Fruit fly (Drosophila melanogaster) whole organism, prepupa: ENCODE data around the gene CG12025.

Experiments used
- CG10631 ChIP-seq: fragments of 200-800 bp; sonication (Bioruptor generic); optimal IDR thresholded peaks from 2 replicates; lab custom pipeline; 2016; ENCODE audit warnings: missing biosample characterization, missing genetic modification characterization
- CG10669 ChIP-seq: fragments of 200-800 bp; sonication (Bioruptor generic); optimal IDR thresholded peaks from 3 replicates; lab custom pipeline; 2018; ENCODE audit warnings: missing biosample characterization, mild to moderate bottlenecking, missing genetic modification characterization, moderate library complexity
- CG15336 ChIP-seq: fragments of 200-800 bp; sonication (Bioruptor generic); IDR thresholded peaks from 2 replicates; pipeline ENCODE4 v1.3.6; 2022; ENCODE audit warnings: missing biosample characterization, missing genetic modification characterization
- CG1621 ChIP-seq: fragments of 200-800 bp; sonication (Bioruptor generic); optimal IDR thresholded peaks from 3 replicates; lab custom pipeline; 2018; ENCODE audit warnings: missing biosample characterization, mild to moderate bottlenecking, missing genetic modification characterization
- CG16779 ChIP-seq: fragments of 200-800 bp; sonication (Bioruptor generic); optimal IDR thresholded peaks from 3 replicates; lab custom pipeline; 2017; ENCODE audit warnings: missing biosample characterization, mild to moderate bottlenecking, missing genetic modification characterization
- CG3032 ChIP-seq: fragments of 200-800 bp; optimal IDR thresholded peaks from 2 replicates; lab custom pipeline; 2019; ENCODE audit warnings: missing biosample characterization, mild to moderate bottlenecking, missing genetic modification characterization, moderate library complexity
- CG32006 ChIP-seq: fragments of 200-800 bp; sonication (Bioruptor generic); optimal IDR thresholded peaks from 3 replicates; lab custom pipeline; 2017; ENCODE audit warnings: missing biosample characterization, mild to moderate bottlenecking, missing genetic modification characterization
- CG3919 ChIP-seq: fragments of 200-800 bp; sonication (Bioruptor generic); optimal IDR thresholded peaks from 3 replicates; lab custom pipeline; 2016; ENCODE audit warnings: missing biosample characterization, missing genetic modification characterization
- CG4318 ChIP-seq: fragments of 200-800 bp; sonication (Bioruptor generic); optimal IDR thresholded peaks from 3 replicates; lab custom pipeline; 2017; ENCODE audit warnings: missing biosample characterization, mild to moderate bottlenecking, missing genetic modification characterization
- CG6163 ChIP-seq: fragments of 200-800 bp; sonication (Bioruptor generic); IDR thresholded peaks from 3 replicates; pipeline ENCODE4 v1.3.6; 2022; ENCODE audit warnings: missing biosample characterization, missing genetic modification characterization
- CG6808 ChIP-seq: fragments of 200-800 bp; sonication (Bioruptor generic); optimal IDR thresholded peaks from 3 replicates; lab custom pipeline; 2017; ENCODE audit warnings: missing biosample characterization, missing genetic modification characterization, mild to moderate bottlenecking, moderate library complexity, missing genetic modification reagents
- CG6854 ChIP-seq: fragments of 200-800 bp; sonication (Bioruptor generic); optimal IDR thresholded peaks from 2 replicates; lab custom pipeline; 2017; ENCODE audit warnings: missing biosample characterization, mild to moderate bottlenecking, missing genetic modification characterization
- CG7368 ChIP-seq: fragments of 200-800 bp; sonication (Bioruptor generic); optimal IDR thresholded peaks from 3 replicates; lab custom pipeline; 2016; ENCODE audit warnings: missing biosample characterization, missing genetic modification characterization
- CG8119 ChIP-seq: fragments of 200-800 bp; sonication (Bioruptor generic); IDR thresholded peaks from 3 replicates; pipeline ENCODE4 v1.3.6; 2022; ENCODE audit warnings: missing biosample characterization, missing genetic modification characterization
- CG8319 ChIP-seq: fragments of 200-800 bp; sonication (Bioruptor generic); optimal IDR thresholded peaks from 3 replicates; lab custom pipeline; 2016; ENCODE audit warnings: missing biosample characterization, missing genetic modification characterization
- CG8632 ChIP-seq: fragments of 200-800 bp; sonication (Bioruptor generic); optimal IDR thresholded peaks from 3 replicates; lab custom pipeline; 2016; ENCODE audit warnings: missing biosample characterization, missing genetic modification characterization
- Eip78C ChIP-seq: fragments of 200-800 bp; sonication (Bioruptor generic); peaks from one replicate; lab custom pipeline; 2016; ENCODE audit warnings: missing biosample characterization, missing genetic modification characterization
- Eip93F ChIP-seq: fragments of 200-800 bp; sonication (Bioruptor generic); optimal IDR thresholded peaks from 2 replicates; lab custom pipeline; 2016; ENCODE audit warnings: missing biosample characterization, mild to moderate bottlenecking, missing genetic modification characterization
- Gug ChIP-seq: fragments of 200-800 bp; sonication (Bioruptor generic); IDR thresholded peaks from 2 replicates; pipeline ENCODE4 v1.3.6; 2022; ENCODE audit warnings: missing biosample characterization, missing genetic modification characterization
- Hr4 ChIP-seq: fragments of 200-800 bp; sonication (Bioruptor generic); optimal IDR thresholded peaks from 3 replicates; lab custom pipeline; 2016; ENCODE audit warnings: missing biosample characterization, missing genetic modification characterization
- Lpt ChIP-seq: fragments of 200-800 bp; sonication (Bioruptor generic); optimal IDR thresholded peaks from 3 replicates; lab custom pipeline; 2016; ENCODE audit warnings: missing biosample characterization, missing genetic modification characterization
- Met ChIP-seq: fragments of 200-800 bp; sonication (Bioruptor generic); optimal IDR thresholded peaks from 3 replicates; lab custom pipeline; 2016; ENCODE audit warnings: missing biosample characterization, missing genetic modification characterization
- OdsH ChIP-seq: fragments of 200-800 bp; sonication (Bioruptor generic); optimal IDR thresholded peaks from 3 replicates; lab custom pipeline; 2016; ENCODE audit warnings: missing biosample characterization, missing genetic modification characterization
- Smox ChIP-seq: fragments of 200-800 bp; sonication (Bioruptor generic); optimal IDR thresholded peaks from 3 replicates; lab custom pipeline; 2016; ENCODE audit warnings: missing biosample characterization, missing genetic modification characterization
- Sox14 ChIP-seq: fragments of 200-800 bp; sonication (Bioruptor generic); optimal IDR thresholded peaks from 3 replicates; lab custom pipeline; 2016; ENCODE audit warnings: missing biosample characterization, missing genetic modification characterization
- dac ChIP-seq: fragments of 200-800 bp; sonication (Bioruptor generic); optimal IDR thresholded peaks from 2 replicates; lab custom pipeline; 2017; ENCODE audit warnings: missing biosample characterization, mild to moderate bottlenecking, missing genetic modification characterization
- dsx ChIP-seq: fragments of 200-800 bp; optimal IDR thresholded peaks from 3 replicates; lab custom pipeline; 2019; ENCODE audit warnings: missing biosample characterization, mild to moderate bottlenecking, missing genetic modification characterization, moderate library complexity; ENCODE audit not compliant: poor library complexity, severe bottlenecking
- eg ChIP-seq: fragments of 200-800 bp; sonication (Bioruptor generic); IDR thresholded peaks from 3 replicates; pipeline ENCODE4 v1.3.6; 2022; ENCODE audit warnings: missing biosample characterization, missing genetic modification characterization
- fd85E ChIP-seq: fragments of 200-800 bp; sonication (Bioruptor generic); optimal IDR thresholded peaks from 3 replicates; lab custom pipeline; 2016; ENCODE audit warnings: missing biosample characterization, missing genetic modification characterization
- net ChIP-seq: fragments of 200-800 bp; sonication (Bioruptor generic); optimal IDR thresholded peaks from 3 replicates; lab custom pipeline; 2016; ENCODE audit warnings: missing biosample characterization, missing genetic modification characterization
- spab ChIP-seq: fragments of 200-800 bp; sonication (Bioruptor generic); optimal IDR thresholded peaks from 2 replicates; lab custom pipeline; 2017; ENCODE audit warnings: missing biosample characterization, mild to moderate bottlenecking, missing genetic modification characterization, missing genetic modification reagents
- ss ChIP-seq, 2 experiments: fragments of 200-800 bp; sonication (Bioruptor generic); optimal IDR thresholded peaks; 2 replicates in 1 of 2; 3 replicates in 1 of 2; lab custom pipeline; 2017 to 2018; ENCODE audit warnings: mild to moderate bottlenecking in 2 of 2, missing biosample characterization in 2 of 2, missing genetic modification characterization in 2 of 2, moderate library complexity in 1 of 2
- svp ChIP-seq: fragments of 200-800 bp; sonication (Bioruptor generic); peaks from one replicate; lab custom pipeline; 2016; ENCODE audit warnings: missing biosample characterization, missing genetic modification characterization
- topi ChIP-seq: fragments of 200-800 bp; sonication (Bioruptor generic); optimal IDR thresholded peaks from 3 replicates; lab custom pipeline; 2016; ENCODE audit warnings: missing biosample characterization, missing genetic modification characterization

Gene CG12025

dm6 chr3L:1886125-1886544 is 20.9 kb downstream of the CG12025 start (continued):
- peak; percentile 95 for TF ChIP-seq dac (GFP tag; lab: Kevin White, UChicago)
- peak; percentile 78 for TF ChIP-seq Eip93F
- peak; percentile 96 for TF ChIP-seq CG10631
- peak; percentile 75 for TF ChIP-seq CG6854 (GFP tag; lab: Kevin White, UChicago)
- peak; percentile 78 for TF ChIP-seq fd85E
- peak; percentile 98 for TF ChIP-seq Lpt (GFP tag; lab: Kevin White, UChicago)
- TF ChIP-seq CG10669, result peak; percentile 98
- TF ChIP-seq CG6808 (GFP tag; lab: Kevin White, UChicago), result peak; percentile 97
- TF ChIP-seq spab (GFP tag; lab: Kevin White, UChicago), result peak; percentile 98
- peak; percentile 99 for TF ChIP-seq CG3032 (tag; lab: Kevin White, UChicago)
- TF ChIP-seq ss (GFP tag; optimal IDR thresholded peaks at IDR 0.05; lab: Kevin White, UChicago), result peak; percentile 93 to 95
- TF ChIP-seq Sox14 (GFP tag; lab: Kevin White, UChicago), result peak; percentile 97
- TF ChIP-seq CG8319 (GFP tag; lab: Kevin White, UChicago), result peak; percentile 94
- peak; percentile 96 for TF ChIP-seq dsx (GFP tag; lab: Kevin White, UChicago)
- peak; percentile 96 for TF ChIP-seq CG1621 (tag; lab: Kevin White, UChicago)
- TF ChIP-seq Gug (GFP tag; lab: Robert Waterston, UW), result peak; percentile 98
- peak; percentile 97 for TF ChIP-seq CG7368 (GFP tag; lab: Kevin White, UChicago)

dm6 chr3L:1887929-1888529 is 22.8 kb downstream of the CG12025 start:
- 0 out of 2 replicates have a peak, but pooled peaks have one; percentile 19 for TF ChIP-seq CG15336 (GFP tag; lab: Robert Waterston, UW)
- no peak for TF ChIP-seq CG6163 (GFP tag; lab: Robert Waterston, UW)
- no peak for TF ChIP-seq fd85E
- TF ChIP-seq Hr4 (GFP tag; lab: Kevin White, UChicago), result peak; percentile 2
- TF ChIP-seq Eip93F, result no peak
- TF ChIP-seq CG8119 (GFP tag; lab: Robert Waterston, UW), result 0 out of 3 replicates have a peak, but pooled peaks have one; percentile 31
- TF ChIP-seq OdsH, result peak; percentile 2
- peak; percentile 30 for TF ChIP-seq svp (GFP tag; lab: Kevin White, UChicago)
- peak; percentile 1 for TF ChIP-seq CG3919 (GFP tag; lab: Kevin White, UChicago)
- TF ChIP-seq CG4318 (GFP tag; lab: Kevin White, UChicago), result no peak
- no peak for TF ChIP-seq CG16779
- peak; percentile 22 for TF ChIP-seq CG7368 (GFP tag; lab: Kevin White, UChicago)
- peak; percentile 46 for TF ChIP-seq CG32006 (GFP tag; lab: Kevin White, UChicago)
- TF ChIP-seq Eip78C, result peak; percentile 88

dm6 chr3L:1890941-1891340 is 25.7 kb downstream of the CG12025 start:
- TF ChIP-seq CG6854 (GFP tag; lab: Kevin White, UChicago) (no peak), net (no peak), CG16779 (no peak), dsx (GFP tag; lab: Kevin White, UChicago) (no peak)

- TF ChIP-seq CG6808 (GFP tag; lab: Kevin White, UChicago) (no peak), Smox (GFP tag; lab: Kevin White, UChicago) (no peak), CG10669 (no peak), Met (no peak), topi (GFP tag; lab: Kevin White, UChicago) (no peak), CG8632 (GFP tag; lab: Kevin White, UChicago) (no peak), eg (no peak)
Measured at dm6 chr3L:1891914-1892313, 26.7 kb downstream of the CG12025 start.
